Worm (Caenorhabditis elegans) whole organism, late embryonic: ENCODE measurements around the gene hot-4.

Experiments
- C08G9.2 ChIP-seq: sonication (generic microtip); optimal IDR thresholded peaks from 2 replicates; lab custom pipeline; 2016; ENCODE audit warnings: mild to moderate bottlenecking, missing genetic modification characterization, moderate library complexity, missing compliant biosample characterization
- F13H6.1 ChIP-seq: sonication (generic microtip); optimal IDR thresholded peaks from 2 replicates; lab custom pipeline; 2016; ENCODE audit warnings: missing genetic modification characterization, missing compliant biosample characterization
- ama-1 ChIP-seq: fragments of 150-350 bp; optimal IDR thresholded peaks from 2 replicates; lab custom pipeline; 2014
- dve-1 ChIP-seq: sonication (generic microtip); optimal IDR thresholded peaks from 2 replicates; lab custom pipeline; 2017; ENCODE audit warnings: antibody characterized with exemption, mild to moderate bottlenecking, missing genetic modification characterization, missing compliant biosample characterization
- elt-2 ChIP-seq: sonication (generic microtip); optimal IDR thresholded peaks from 2 replicates; lab custom pipeline; 2016; ENCODE audit warnings: missing genetic modification reagents, missing genetic modification characterization, missing compliant biosample characterization
- ets-4 ChIP-seq: sonication (generic microtip); optimal IDR thresholded peaks from 2 replicates; lab custom pipeline; 2016; ENCODE audit warnings: missing genetic modification characterization, missing compliant biosample characterization
- gmeb-2 ChIP-seq: sonication (generic microtip); optimal IDR thresholded peaks from 2 replicates; lab custom pipeline; 2016; ENCODE audit warnings: missing genetic modification characterization, inconsistent platforms, missing compliant biosample characterization
- hlh-30 ChIP-seq: sonication (generic microtip); optimal IDR thresholded peaks from 2 replicates; lab custom pipeline; 2017; ENCODE audit warnings: antibody characterized with exemption, missing genetic modification characterization, missing compliant biosample characterization; ENCODE audit not compliant: insufficient read depth
- madf-2 ChIP-seq: sonication (generic microtip); optimal IDR thresholded peaks from 2 replicates; lab custom pipeline; 2017; ENCODE audit warnings: missing genetic modification characterization, missing compliant biosample characterization
- npax-4 ChIP-seq: sonication (generic microtip); optimal IDR thresholded peaks from 2 replicates; lab custom pipeline; 2016; ENCODE audit warnings: missing genetic modification characterization, missing compliant biosample characterization
- sox-4 ChIP-seq: sonication (generic microtip); optimal IDR thresholded peaks from 2 replicates; lab custom pipeline; 2017; ENCODE audit warnings: mild to moderate bottlenecking, missing genetic modification characterization, inconsistent platforms, missing compliant biosample characterization

DNA sequence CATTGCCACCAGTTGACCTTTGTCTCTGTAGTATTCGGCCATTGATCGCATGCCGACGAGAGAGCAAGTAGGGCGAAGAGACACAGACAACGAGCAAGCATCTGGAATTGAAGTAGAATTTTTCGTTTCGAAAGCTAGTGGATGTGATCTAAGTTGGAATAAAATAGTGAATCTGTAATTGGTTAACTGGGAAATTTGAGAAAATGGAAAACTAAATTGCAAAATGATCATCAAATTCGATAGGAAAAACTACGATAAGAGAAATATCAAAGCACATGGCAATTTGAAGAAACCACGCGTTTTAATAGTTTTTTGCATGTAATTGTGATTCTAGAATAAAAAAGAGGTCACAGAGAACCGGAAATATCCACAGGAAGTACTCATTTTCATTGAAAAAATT is 40.5 kb upstream of the hot-4 start, which contains the start of gene F42A10.6:
- no peak for TF ChIP-seq gmeb-2
- no peak for TF ChIP-seq C08G9.2
- TF ChIP-seq sox-4 (tag; lab: Kevin White, UChicago), result no peak
- TF ChIP-seq elt-2 (tag; lab: Kevin White, UChicago), result no peak
- TF ChIP-seq F13H6.1 (tag; lab: Kevin White, UChicago), result no peak
- no peak for TF ChIP-seq npax-4
- no peak for TF ChIP-seq dve-1 (tag; lab: Kevin White, UChicago)
- no peak for TF ChIP-seq madf-2 (tag; lab: Kevin White, UChicago)
- no peak for TF ChIP-seq ama-1 (lab: Kevin White, UChicago)
- TF ChIP-seq hlh-30 (tag; lab: Kevin White, UChicago), result no peak
- TF ChIP-seq ets-4 (tag; lab: Kevin White, UChicago), result no peak
